Worm (Caenorhabditis elegans) whole organism, L3 larva: ENCODE measurements around the gene srx-16.

Experiments
- R02D3.7 ChIP-seq: fragments of 150-350 bp; optimal IDR thresholded peaks from 2 replicates; lab custom pipeline; 2014; ENCODE audit warnings: missing biosample characterization, missing genetic modification characterization
- ZK546.5 ChIP-seq: sonication (generic microtip); optimal IDR thresholded peaks from 2 replicates; lab custom pipeline; 2017; ENCODE audit warnings: missing biosample characterization, missing genetic modification characterization
- ama-1 ChIP-seq: fragments of 150-350 bp; optimal IDR thresholded peaks from 2 replicates; lab custom pipeline; 2018
- egl-27 ChIP-seq: sonication (generic microtip); optimal IDR thresholded peaks from 4 replicates; lab custom pipeline; 2017; ENCODE audit warnings: missing biosample characterization, missing genetic modification reagents, missing genetic modification characterization
- egl-5 ChIP-seq: fragments of 150-350 bp; optimal IDR thresholded peaks from 2 replicates; lab custom pipeline; 2017; ENCODE audit warnings: missing biosample characterization, missing genetic modification reagents, missing genetic modification characterization, inconsistent platforms
- elt-1 ChIP-seq: fragments of 150-350 bp; optimal IDR thresholded peaks from 2 replicates; lab custom pipeline; 2014; ENCODE audit warnings: missing biosample characterization, missing genetic modification characterization
- elt-2 ChIP-seq: sonication (generic microtip); optimal IDR thresholded peaks from 2 replicates; lab custom pipeline; 2016; ENCODE audit warnings: missing genetic modification reagents, mild to moderate bottlenecking, missing genetic modification characterization, missing compliant biosample characterization
- elt-3 ChIP-seq, 3 experiments: fragments of 150-350 bp in 1 of 3; sonication (generic microtip) in 2 of 3; optimal IDR thresholded peaks; 2 replicates in 2 of 3; 4 replicates in 1 of 3; lab custom pipeline; 2014 to 2017; ENCODE audit warnings: missing biosample characterization in 3 of 3, missing genetic modification characterization in 3 of 3
- fkh-10 ChIP-seq: sonication (generic microtip); optimal IDR thresholded peaks from 2 replicates; lab custom pipeline; 2017; ENCODE audit warnings: missing biosample characterization, missing genetic modification reagents, missing genetic modification characterization
- fkh-2 ChIP-seq: fragments of 150-350 bp; optimal IDR thresholded peaks from 2 replicates; lab custom pipeline; 2014; ENCODE audit warnings: missing biosample characterization, missing genetic modification reagents, missing genetic modification characterization
- fos-1 ChIP-seq: fragments of 150-350 bp; optimal IDR thresholded peaks from 2 replicates; lab custom pipeline; 2014; ENCODE audit warnings: missing biosample characterization, missing genetic modification characterization
- hmg-11 ChIP-seq: sonication (generic microtip); optimal IDR thresholded peaks from 2 replicates; lab custom pipeline; 2016; ENCODE audit warnings: missing genetic modification characterization, missing compliant biosample characterization
- lin-39 ChIP-seq: fragments of 150-350 bp; optimal IDR thresholded peaks from 2 replicates; lab custom pipeline; 2018; ENCODE audit warnings: missing biosample characterization, missing genetic modification reagents, missing genetic modification characterization
- mml-1 ChIP-seq: fragments of 150-350 bp; sonication (generic microtip); optimal IDR thresholded peaks from 3 replicates; lab custom pipeline; 2014; ENCODE audit warnings: missing biosample characterization, missing genetic modification characterization
- nfya-1 ChIP-seq: sonication (generic microtip); optimal IDR thresholded peaks from 2 replicates; lab custom pipeline; 2017; ENCODE audit warnings: missing genetic modification characterization, mild to moderate bottlenecking, missing compliant biosample characterization, antibody characterized with exemption, moderate library complexity; ENCODE audit not compliant: insufficient read depth
- nhr-11 ChIP-seq: fragments of 150-350 bp; optimal IDR thresholded peaks from 2 replicates; lab custom pipeline; 2014; ENCODE audit warnings: missing biosample characterization, missing genetic modification characterization
- nhr-23 ChIP-seq: fragments of 150-350 bp; optimal IDR thresholded peaks from 2 replicates; lab custom pipeline; 2014; ENCODE audit warnings: missing biosample characterization, missing genetic modification reagents, missing genetic modification characterization
- nhr-237 ChIP-seq: fragments of 150-350 bp; optimal IDR thresholded peaks from 2 replicates; lab custom pipeline; 2014; ENCODE audit warnings: missing biosample characterization, missing genetic modification characterization
- nhr-43 ChIP-seq: sonication (generic microtip); optimal IDR thresholded peaks from 2 replicates; lab custom pipeline; 2016; ENCODE audit warnings: mild to moderate bottlenecking, missing genetic modification characterization, missing compliant biosample characterization; ENCODE audit not compliant: poor library complexity, severe bottlenecking
- nhr-67 ChIP-seq: fragments of 150-350 bp; optimal IDR thresholded peaks from 2 replicates; lab custom pipeline; 2014; ENCODE audit warnings: missing biosample characterization, missing genetic modification characterization
- pqm-1 ChIP-seq: fragments of 150-350 bp; optimal IDR thresholded peaks from 2 replicates; lab custom pipeline; 2017; ENCODE audit warnings: missing biosample characterization, missing genetic modification characterization, inconsistent platforms
- sea-2 ChIP-seq: fragments of 150-350 bp; sonication (generic microtip); optimal IDR thresholded peaks from 4 replicates; lab custom pipeline; 2014; ENCODE audit warnings: missing biosample characterization, missing genetic modification reagents, missing genetic modification characterization
- skn-1 ChIP-seq: fragments of 150-350 bp; optimal IDR thresholded peaks from 2 replicates; lab custom pipeline; 2014; ENCODE audit warnings: missing biosample characterization, missing genetic modification characterization
- snpc-4 ChIP-seq: fragments of 150-350 bp; optimal IDR thresholded peaks from 2 replicates; lab custom pipeline; 2014; ENCODE audit warnings: missing biosample characterization, missing genetic modification characterization
- unc-39 ChIP-seq: sonication (generic microtip); optimal IDR thresholded peaks from 4 replicates; lab custom pipeline; 2017; ENCODE audit warnings: missing biosample characterization, missing genetic modification characterization
- unc-62 ChIP-seq: fragments of 150-350 bp; sonication (generic microtip); optimal IDR thresholded peaks from 4 replicates; lab custom pipeline; 2014; ENCODE audit warnings: missing biosample characterization, missing genetic modification reagents, missing genetic modification characterization
- ztf-11 ChIP-seq: fragments of 150-350 bp; optimal IDR thresholded peaks from 2 replicates; lab custom pipeline; 2014; ENCODE audit warnings: missing biosample characterization, missing genetic modification characterization
- ztf-4 ChIP-seq: fragments of 150-350 bp; optimal IDR thresholded peaks from 2 replicates; lab custom pipeline; 2014; ENCODE audit warnings: missing biosample characterization, missing genetic modification characterization

Gene srx-16

ce11 chrV:7000734-7001133 lies 24.6 kb downstream of the srx-16 start:
- no peak for TF ChIP-seq pqm-1 (tag; lab: Kevin White, UChicago)
- peak; percentile 40 for TF ChIP-seq elt-2 (tag; lab: Kevin White, UChicago)
- TF ChIP-seq, all 47 proteins: peak for 1

- TF ChIP-seq ZK546.5 (tag; lab: Kevin White, UChicago) (no peak), fos-1 (tag; lab: Kevin White, UChicago) (no peak), ama-1 (lab: Kevin White, UChicago) (no peak), sea-2 (GFP tag; lab: Kevin White, UChicago) (no peak), skn-1 (no peak), ztf-11 (tag; lab: Kevin White, UChicago) (no peak), elt-1 (no peak)
Observed at ce11 chrV:7003850-7004249, 27.7 kb downstream of the srx-16 start, which contains the start of gene srab-4. Gene srab-4 (plus strand): TSS chrV:7004150.

- TF ChIP-seq ama-1 (lab: Kevin White, UChicago) (no peak), ztf-4 (no peak), egl-5 (tag; lab: Kevin White, UChicago) (no peak), nhr-67 (tag; lab: Kevin White, UChicago) (no peak), R02D3.7 (no peak)
Observed at ce11 chrV:7005964-7006363, 29.8 kb downstream of the srx-16 start, which contains the start of gene spig-10. Gene spig-10 (plus strand): TSS chrV:7006264.

ce11 chrV:7007307-7007706 lies 31.2 kb downstream of the srx-16 start, which contains the start of gene drd-10:
Gene drd-10 (plus strand): TSS chrV:7007607.
- TF ChIP-seq ZK546.5 (tag; lab: Kevin White, UChicago) = no peak

ce11 chrV:7009461-7009860 lies 33.3 kb downstream of the srx-16 start, which contains the start of gene C33G8.2:
Gene C33G8.2 (plus strand): TSS chrV:7009761.
- TF ChIP-seq egl-5 (tag; lab: Kevin White, UChicago) (no peak), nfya-1 (tag; lab: Kevin White, UChicago) (no peak), nhr-237 (tag; lab: Kevin White, UChicago) (no peak), nhr-23 (no peak), nhr-11 (no peak), ama-1 (lab: Kevin White, UChicago) (no peak), mml-1 (tag; lab: Kevin White, UChicago) (no peak)

- TF ChIP-seq nfya-1 (tag; lab: Kevin White, UChicago) (no peak), snpc-4 (no peak), nhr-23 (no peak), elt-3 (tag; optimal IDR thresholded peaks at IDR 0.05; lab: Kevin White, UChicago) (no peak), ztf-11 (tag; lab: Kevin White, UChicago) (no peak), R02D3.7 (no peak), unc-39 (tag; lab: Kevin White, UChicago) (no peak), ztf-4 (no peak), egl-5 (tag; lab: Kevin White, UChicago) (no peak), nhr-43 (tag; lab: Kevin White, UChicago) (no peak), fkh-2 (no peak), mml-1 (tag; lab: Kevin White, UChicago) (no peak), sea-2 (GFP tag; lab: Kevin White, UChicago) (no peak), hmg-11 (no peak), fos-1 (tag; lab: Kevin White, UChicago) (no peak), nhr-67 (tag; lab: Kevin White, UChicago) (no peak), fkh-10 (no peak)
Observed at ce11 chrV:7012617-7013016, 36.5 kb downstream of the srx-16 start, which contains the start of gene srw-127. Gene srw-127 (plus strand): TSS chrV:7012917.

ce11 chrV:7015872-7016271 lies 39.7 kb downstream of the srx-16 start, which contains the start of gene C33G8.13:
Gene C33G8.13 (minus strand): TSS chrV:7015972.
- TF ChIP-seq egl-27 (no peak), fkh-2 (no peak), sea-2 (GFP tag; lab: Kevin White, UChicago) (no peak), unc-62 (GFP tag; lab: Kevin White, UChicago) (no peak), ama-1 (lab: Kevin White, UChicago) (no peak), snpc-4 (no peak), lin-39 (tag; lab: Kevin White, UChicago) (no peak), ZK546.5 (tag; lab: Kevin White, UChicago) (no peak)
